Worm (Caenorhabditis elegans) whole organism, L4/young adult: ENCODE measurements around the gene aars-1.

Experiments
- W03F9.2 ChIP-seq: fragments of 150-350 bp; optimal IDR thresholded peaks from 2 replicates; lab custom pipeline; 2014; ENCODE audit warnings: missing biosample characterization, missing genetic modification characterization
- dao-5 ChIP-seq: sonication (generic microtip); optimal IDR thresholded peaks from 2 replicates; lab custom pipeline; 2016; ENCODE audit warnings: missing genotype, missing genetic modification characterization, moderate library complexity, missing compliant biosample characterization
- him-1 ChIP-seq: sonication (generic microtip); optimal IDR thresholded peaks from 2 replicates; lab custom pipeline; 2016; ENCODE audit warnings: missing genotype, missing genetic modification reagents, missing genetic modification characterization, missing compliant biosample characterization

Gene aars-1

ce11 chrII:11484600-11484999, 20.3 kb upstream of the aars-1 start:
- TF ChIP-seq him-1, result peak; percentile 60
- TF ChIP-seq dao-5 (tag; lab: Kevin White, UChicago), result peak; percentile 85
- peak; percentile 84 for TF ChIP-seq W03F9.2 (tag; lab: Kevin White, UChicago)

- no peak for TF ChIP-seq him-1
- TF ChIP-seq W03F9.2 (tag; lab: Kevin White, UChicago), result no peak
Measured at ce11 chrII:11479076-11479475, 14.8 kb upstream of the aars-1 start, which contains the start of gene W02B12.12. Gene W02B12.12 (minus strand): TSS chrII:11479176.

- TF ChIP-seq W03F9.2 (tag; lab: Kevin White, UChicago) (no peak), dao-5 (tag; lab: Kevin White, UChicago) (no peak), him-1 (no peak)
Measured at ce11 chrII:11476410-11476809, 12.1 kb upstream of the aars-1 start, which contains the start of gene W02B12.16. Gene W02B12.16 (minus strand): TSS chrII:11476510.

- TF ChIP-seq him-1, result peak; percentile 38
- peak; percentile 85 for TF ChIP-seq W03F9.2 (tag; lab: Kevin White, UChicago)
- TF ChIP-seq dao-5 (tag; lab: Kevin White, UChicago), result no peak
Measured at ce11 chrII:11473525-11474181, 9.4 kb upstream of the aars-1 start, which contains the start of the genes metl-1 and W02B12.11. Gene metl-1 (minus strand): TSS chrII:11473575. Gene W02B12.11 (plus strand): TSS chrII:11473861.

ce11 chrII:11472542-11472941, 8.2 kb upstream of the aars-1 start:
- TF ChIP-seq dao-5 (tag; lab: Kevin White, UChicago), result no peak
- no peak for TF ChIP-seq W03F9.2 (tag; lab: Kevin White, UChicago)
- no peak for TF ChIP-seq him-1

- TF ChIP-seq dao-5 (tag; lab: Kevin White, UChicago), result no peak
- no peak for TF ChIP-seq him-1
- no peak for TF ChIP-seq W03F9.2 (tag; lab: Kevin White, UChicago)
Measured at ce11 chrII:11471916-11472315, 7.6 kb upstream of the aars-1 start, which contains the start of gene mfn-1. Gene mfn-1 (minus strand): TSS chrII:11472016.

ce11 chrII:11469574-11470108, 5.3 kb upstream of the aars-1 start, which contains the start of gene cisd-1:
Gene cisd-1 (minus strand): TSS chrII:11469624.
- no peak for TF ChIP-seq dao-5 (tag; lab: Kevin White, UChicago)
- no peak for TF ChIP-seq him-1

ce11 chrII:11467541-11467940, 3.2 kb upstream of the aars-1 start, which contains the start of gene klp-17:
Gene klp-17 (minus strand): TSS chrII:11467641.
- TF ChIP-seq W03F9.2 (tag; lab: Kevin White, UChicago), result no peak
- no peak for TF ChIP-seq dao-5 (tag; lab: Kevin White, UChicago)
- TF ChIP-seq him-1, result no peak

ce11 chrII:11463899-11464298, 398 bp downstream of the aars-1 start:
- TF ChIP-seq dao-5 (tag; lab: Kevin White, UChicago) (no peak), him-1 (no peak), W03F9.2 (tag; lab: Kevin White, UChicago) (no peak)

ce11 chrII:11459883-11460282, 4.4 kb downstream of the aars-1 start:
- TF ChIP-seq W03F9.2 (tag; lab: Kevin White, UChicago) (no peak), him-1 (no peak), dao-5 (tag; lab: Kevin White, UChicago) (no peak)

- no peak for TF ChIP-seq him-1
- no peak for TF ChIP-seq dao-5 (tag; lab: Kevin White, UChicago)
- no peak for TF ChIP-seq W03F9.2 (tag; lab: Kevin White, UChicago)
Measured at ce11 chrII:11455715-11456114, 8.6 kb downstream of the aars-1 start.

- no peak for TF ChIP-seq him-1
- TF ChIP-seq dao-5 (tag; lab: Kevin White, UChicago), result no peak
- TF ChIP-seq W03F9.2 (tag; lab: Kevin White, UChicago), result no peak
Measured at ce11 chrII:11455140-11455539, 9.2 kb downstream of the aars-1 start.

ce11 chrII:11453639-11454038, 10.7 kb downstream of the aars-1 start:
- TF ChIP-seq W03F9.2 (tag; lab: Kevin White, UChicago), result no peak
- TF ChIP-seq dao-5 (tag; lab: Kevin White, UChicago), result no peak
- TF ChIP-seq him-1, result no peak

ce11 chrII:11453025-11453424, 11.3 kb downstream of the aars-1 start, which contains the start of gene rsp-1:
Gene rsp-1 (plus strand): TSS chrII:11453362.
- TF ChIP-seq dao-5 (tag; lab: Kevin White, UChicago), result peak; percentile 39
- peak; percentile 64 for TF ChIP-seq him-1
- peak; percentile 96 for TF ChIP-seq W03F9.2 (tag; lab: Kevin White, UChicago)
